Worm (Caenorhabditis elegans): ENCODE results near the gene lact-4.

ce11 chrII:8456094-8456493 is 24.2 kb downstream of the lact-4 start, which contains the start of gene F22B5.6:
- no peak for TF ChIP-seq ama-1 (optimal IDR thresholded peaks at IDR 0.05)
- no peak for TF ChIP-seq ama-1 (GFP tag; optimal IDR thresholded peaks at IDR 0.05)
- TF ChIP-seq hrde-1 (tag; optimal IDR thresholded peaks at IDR 0.05; ENCODE audit: borderline replicate concordance) = no peak
- TF ChIP-seq sptf-2 (GFP tag; optimal IDR thresholded peaks at IDR 0.05) = no peak
- TF ChIP-seq B0019.2 (GFP tag; conservative IDR thresholded peaks at IDR 0.05) = no peak
- no peak for TF ChIP-seq tbx-9 (tag; optimal IDR thresholded peaks at IDR 0.05; ENCODE audit: borderline replicate concordance)
- no peak for TF ChIP-seq snpc-4 (GFP tag; optimal IDR thresholded peaks at IDR 0.05)
- no peak for TF ChIP-seq snpc-4 (tag; optimal IDR thresholded peaks at IDR 0.05)

Measured in whole organism, young adult.